Fruit fly (Drosophila melanogaster): ENCODE data around the gene hydra.

- TF ChIP-seq psq (GFP tag; optimal IDR thresholded peaks at IDR 0.05) (no peak), Hr78 (GFP tag; optimal IDR thresholded peaks at IDR 0.05) (no peak), lola (GFP tag; optimal IDR thresholded peaks at IDR 0.05) (no peak), br (GFP tag; optimal IDR thresholded peaks at IDR 0.05) (no peak), dmrt93B (GFP tag; optimal IDR thresholded peaks at IDR 0.05) (no peak), Abd-B (GFP tag; optimal IDR thresholded peaks at IDR 0.05) (no peak), fru (GFP tag; optimal IDR thresholded peaks at IDR 0.05) (no peak), sv (GFP tag; optimal IDR thresholded peaks at IDR 0.05) (no peak), CrebA (GFP tag; optimal IDR thresholded peaks at IDR 0.05; ENCODE audit: borderline replicate concordance) (no peak), pan (optimal IDR thresholded peaks at IDR 0.05) (no peak), woc (GFP tag; optimal IDR thresholded peaks at IDR 0.05) (no peak), Dif (GFP tag; optimal IDR thresholded peaks at IDR 0.05; ENCODE audit: partially characterized antibody) (no peak)
These were observed 46.3 kb upstream of the hydra start for dm6 chrX:20723207-20723606.

Data from whole organism, wandering third instar larva.